Fruit fly (Drosophila melanogaster): ENCODE measurements around the gene mira.

Gene mira

dm6 chr3R:19918207-19918606, 16.7 kb downstream of the mira start, which contains the start of gene CG4770:
Gene CG4770, plus strand, starts transcription at chr3R:19918507.
- TF ChIP-seq EcR (GFP tag; optimal IDR thresholded peaks at IDR 0.05) (no peak), Dll (optimal IDR thresholded peaks at IDR 0.05) (no peak), CG8478 (optimal IDR thresholded peaks at IDR 0.05) (no peak), psq (optimal IDR thresholded peaks at IDR 0.05) (no peak)

- TF ChIP-seq usp (GFP tag; optimal IDR thresholded peaks at IDR 0.05), result no peak
- TF ChIP-seq psq (optimal IDR thresholded peaks at IDR 0.05), result no peak
- no peak for TF ChIP-seq pan (optimal IDR thresholded peaks at IDR 0.05)
- TF ChIP-seq Dll (optimal IDR thresholded peaks at IDR 0.05), result no peak
- no peak for TF ChIP-seq EcR (GFP tag; optimal IDR thresholded peaks at IDR 0.05)
- no peak for TF ChIP-seq CG8478 (optimal IDR thresholded peaks at IDR 0.05)
These were observed 17.2 kb downstream of the mira start, which contains the start of gene CG4465 for dm6 chr3R:19917739-19918138. Gene CG4465, minus strand, starts transcription at chr3R:19917839.

dm6 chr3R:19915312-19915711, 19.6 kb downstream of the mira start, which contains the start of the genes Xport-A and Xport-B:
Gene Xport-A, minus strand, starts transcription at chr3R:19915412.
Gene Xport-B, minus strand, starts transcription at chr3R:19915412.
- TF ChIP-seq pan (optimal IDR thresholded peaks at IDR 0.05) (no peak), EcR (GFP tag; optimal IDR thresholded peaks at IDR 0.05) (no peak), Dll (optimal IDR thresholded peaks at IDR 0.05) (no peak), CG8478 (optimal IDR thresholded peaks at IDR 0.05) (no peak), psq (optimal IDR thresholded peaks at IDR 0.05) (no peak), usp (GFP tag; optimal IDR thresholded peaks at IDR 0.05) (no peak)

DNA sequence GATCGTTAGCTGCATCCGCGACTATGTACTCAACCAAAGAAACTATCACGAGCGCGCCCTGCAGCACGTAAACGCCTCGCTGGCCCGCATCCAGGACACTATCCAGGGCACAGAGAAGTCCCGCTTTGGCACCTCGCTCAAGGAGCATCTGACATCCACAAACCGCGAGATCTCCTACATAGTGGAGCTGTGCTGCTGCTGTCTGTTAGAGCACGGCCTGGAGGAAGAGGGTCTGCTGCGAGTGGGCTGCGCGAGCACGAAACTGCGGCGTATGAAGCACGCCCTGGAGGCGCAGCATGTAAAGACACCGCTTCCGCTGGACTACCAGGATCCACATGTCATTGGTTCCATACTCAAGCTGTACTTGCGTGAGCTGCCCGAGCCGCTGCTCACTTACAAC, 23.9 kb downstream of the mira start:
- TF ChIP-seq Dll (optimal IDR thresholded peaks at IDR 0.05) (no peak), pan (optimal IDR thresholded peaks at IDR 0.05) (no peak), psq (optimal IDR thresholded peaks at IDR 0.05) (no peak), EcR (GFP tag; optimal IDR thresholded peaks at IDR 0.05) (no peak), CG8478 (optimal IDR thresholded peaks at IDR 0.05) (no peak)

DNA sequence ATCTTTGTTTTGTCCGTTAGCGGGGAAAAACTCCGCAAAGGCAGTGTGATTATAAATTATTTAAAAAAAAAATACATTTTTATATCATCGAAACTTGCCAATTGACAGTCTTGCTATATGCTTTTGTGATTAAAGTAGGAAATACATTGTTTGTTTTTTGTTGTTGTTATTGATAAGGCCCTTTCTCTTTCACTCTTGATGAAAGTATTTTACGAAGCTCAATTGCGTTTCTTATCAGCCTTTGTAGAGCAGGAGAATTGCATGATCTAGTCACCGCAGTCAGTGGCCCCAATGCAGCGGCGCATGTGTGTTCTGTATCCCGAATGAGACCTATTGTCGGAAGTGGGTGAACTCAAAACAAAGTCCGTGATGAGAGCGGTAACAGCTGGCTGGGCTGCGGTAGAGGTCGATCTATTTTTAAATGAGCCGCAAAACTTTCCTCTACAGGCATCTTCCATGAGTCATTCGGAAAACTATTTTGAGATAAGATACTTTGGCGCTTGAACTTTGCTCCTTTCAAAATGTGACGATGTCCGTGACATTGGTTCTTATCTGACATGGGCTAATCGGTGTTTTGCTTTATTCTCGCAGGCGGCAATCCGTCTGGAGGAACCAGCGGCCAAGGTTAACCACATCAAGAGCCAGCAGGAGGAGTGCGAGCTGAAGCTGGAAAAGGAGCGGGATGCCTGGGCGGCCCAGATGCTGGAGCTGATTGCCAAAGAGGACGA, 24.5 kb downstream of the mira start:
- no peak for TF ChIP-seq Dll (optimal IDR thresholded peaks at IDR 0.05)
- TF ChIP-seq CG8478 (optimal IDR thresholded peaks at IDR 0.05), result no peak
- TF ChIP-seq usp (GFP tag; optimal IDR thresholded peaks at IDR 0.05), result no peak
- TF ChIP-seq psq (optimal IDR thresholded peaks at IDR 0.05), result no peak
- TF ChIP-seq pan (optimal IDR thresholded peaks at IDR 0.05), result no peak
- no peak for TF ChIP-seq EcR (GFP tag; optimal IDR thresholded peaks at IDR 0.05)

dm6 chr3R:19909541-19910182, 25.3 kb downstream of the mira start:
- TF ChIP-seq Dll (optimal IDR thresholded peaks at IDR 0.05), result no peak
- TF ChIP-seq pan (optimal IDR thresholded peaks at IDR 0.05), result no peak
- TF ChIP-seq usp (GFP tag; optimal IDR thresholded peaks at IDR 0.05), result no peak
- TF ChIP-seq EcR (GFP tag; optimal IDR thresholded peaks at IDR 0.05), result no peak
- TF ChIP-seq psq (optimal IDR thresholded peaks at IDR 0.05), result no peak
- TF ChIP-seq CG8478 (optimal IDR thresholded peaks at IDR 0.05), result no peak

dm6 chr3R:19908863-19909343, 26.0 kb downstream of the mira start:
- TF ChIP-seq usp (GFP tag; optimal IDR thresholded peaks at IDR 0.05) (no peak), psq (optimal IDR thresholded peaks at IDR 0.05) (no peak), EcR (GFP tag; optimal IDR thresholded peaks at IDR 0.05) (no peak), pan (optimal IDR thresholded peaks at IDR 0.05) (no peak), CG8478 (optimal IDR thresholded peaks at IDR 0.05) (no peak), Dll (optimal IDR thresholded peaks at IDR 0.05) (no peak)

DNA sequence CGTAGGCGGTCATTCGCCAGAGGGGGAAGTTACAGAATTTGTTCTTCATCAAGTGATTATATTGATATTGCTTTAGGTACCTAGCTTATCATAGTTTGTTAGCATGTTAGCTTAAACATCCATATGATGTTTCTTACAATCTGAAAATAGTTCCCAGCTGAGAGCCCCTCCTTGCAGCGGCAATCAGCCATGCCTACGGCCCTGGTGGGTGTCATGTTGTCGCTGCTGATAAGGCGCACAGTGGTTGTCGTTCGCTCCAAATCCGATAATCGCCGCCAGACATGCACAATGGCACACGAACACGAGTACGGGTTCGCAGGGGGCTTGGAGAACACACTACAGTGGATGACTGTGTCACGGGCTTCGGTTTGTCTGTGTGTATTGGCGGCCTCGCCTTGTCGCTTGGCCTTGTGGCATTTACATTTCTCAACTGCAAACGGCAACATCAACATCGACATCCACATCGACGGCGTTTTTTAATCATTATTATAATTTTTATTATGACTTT, 28.9 kb downstream of the mira start:
- TF ChIP-seq EcR (GFP tag; optimal IDR thresholded peaks at IDR 0.05) (no peak), CG8478 (optimal IDR thresholded peaks at IDR 0.05) (no peak), pan (optimal IDR thresholded peaks at IDR 0.05) (no peak), Dll (optimal IDR thresholded peaks at IDR 0.05) (no peak), psq (optimal IDR thresholded peaks at IDR 0.05) (no peak), usp (GFP tag; optimal IDR thresholded peaks at IDR 0.05) (no peak)

dm6 chr3R:19904865-19905373, 30.0 kb downstream of the mira start, which contains the start of the genes Surf6 and RhoGAP92B:
Gene Surf6, minus strand, starts transcription at chr3R:19904868.
Gene RhoGAP92B, plus strand, starts transcription at chr3R:19905164.
- TF ChIP-seq psq (optimal IDR thresholded peaks at IDR 0.05) (no peak), CG8478 (optimal IDR thresholded peaks at IDR 0.05) (no peak), Dll (optimal IDR thresholded peaks at IDR 0.05) (no peak), EcR (GFP tag; optimal IDR thresholded peaks at IDR 0.05) (no peak)

dm6 chr3R:19902926-19903739, 31.8 kb downstream of the mira start, which contains the start of gene ClpX:
Gene ClpX, minus strand, starts transcription at chr3R:19903689.
- TF ChIP-seq usp (GFP tag; optimal IDR thresholded peaks at IDR 0.05), result no peak
- TF ChIP-seq psq (optimal IDR thresholded peaks at IDR 0.05), result no peak
- TF ChIP-seq Dll (optimal IDR thresholded peaks at IDR 0.05), result no peak
- no peak for TF ChIP-seq CG8478 (optimal IDR thresholded peaks at IDR 0.05)
- no peak for TF ChIP-seq pan (optimal IDR thresholded peaks at IDR 0.05)
- TF ChIP-seq EcR (GFP tag; optimal IDR thresholded peaks at IDR 0.05), result no peak

- no peak for TF ChIP-seq psq (optimal IDR thresholded peaks at IDR 0.05)
- TF ChIP-seq EcR (GFP tag; optimal IDR thresholded peaks at IDR 0.05), result no peak
- TF ChIP-seq Dll (optimal IDR thresholded peaks at IDR 0.05), result no peak
- no peak for TF ChIP-seq CG8478 (optimal IDR thresholded peaks at IDR 0.05)
- TF ChIP-seq usp (GFP tag; optimal IDR thresholded peaks at IDR 0.05), result no peak
These were observed 32.6 kb downstream of the mira start for dm6 chr3R:19902328-19902727.

All from whole organism.